Worm (Caenorhabditis elegans): ENCODE results near the gene W01G7.4.

The W01G7.4 gene

DNA sequence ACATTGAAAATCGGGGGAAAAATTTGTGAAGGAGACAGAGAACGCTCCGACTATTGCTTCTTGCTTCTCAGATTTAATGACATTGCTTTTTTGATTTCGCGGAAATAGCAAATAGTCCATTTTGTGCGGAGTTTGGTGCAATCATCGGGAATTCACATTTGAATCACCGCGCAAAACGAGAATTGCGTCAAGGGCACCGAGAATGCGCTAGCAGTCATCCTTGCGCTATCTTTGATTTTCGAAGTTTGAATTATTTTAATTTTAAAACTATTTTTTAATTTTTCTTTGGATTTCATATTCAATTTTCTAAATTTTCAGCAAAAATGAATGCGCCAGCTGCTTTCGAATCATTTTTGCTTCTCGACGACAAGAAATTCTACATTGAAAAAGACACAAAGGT lies 772 bp upstream of the W01G7.4 start, which contains the start of gene rpb-11 (continued):
- TF ChIP-seq aha-1 (tag; optimal IDR thresholded peaks at IDR 0.05) (peak; percentile 55), lin-15B (tag; optimal IDR thresholded peaks at IDR 0.05) (peak; percentile 90), nhr-12 (tag; optimal IDR thresholded peaks at IDR 0.05) (no peak), alr-1 (tag; optimal IDR thresholded peaks at IDR 0.05; ENCODE audit: borderline replicate concordance) (no peak), sptf-1 (tag; optimal IDR thresholded peaks at IDR 0.05) (no peak), zag-1 (tag; optimal IDR thresholded peaks at IDR 0.05) (peak; percentile 7), nhr-76 (tag; optimal IDR thresholded peaks at IDR 0.05) (no peak), nhr-20 (tag; optimal IDR thresholded peaks at IDR 0.05) (peak; percentile 96), pqm-1 (tag; optimal IDR thresholded peaks at IDR 0.05) (no peak), ama-1 (optimal IDR thresholded peaks at IDR 0.05) (peak; percentile 82), egl-27 (tag; optimal IDR thresholded peaks at IDR 0.05) (peak in 1 of 2 experiments; percentile 22), elt-2 (tag; optimal IDR thresholded peaks at IDR 0.05) (peak; percentile 84)

DNA sequence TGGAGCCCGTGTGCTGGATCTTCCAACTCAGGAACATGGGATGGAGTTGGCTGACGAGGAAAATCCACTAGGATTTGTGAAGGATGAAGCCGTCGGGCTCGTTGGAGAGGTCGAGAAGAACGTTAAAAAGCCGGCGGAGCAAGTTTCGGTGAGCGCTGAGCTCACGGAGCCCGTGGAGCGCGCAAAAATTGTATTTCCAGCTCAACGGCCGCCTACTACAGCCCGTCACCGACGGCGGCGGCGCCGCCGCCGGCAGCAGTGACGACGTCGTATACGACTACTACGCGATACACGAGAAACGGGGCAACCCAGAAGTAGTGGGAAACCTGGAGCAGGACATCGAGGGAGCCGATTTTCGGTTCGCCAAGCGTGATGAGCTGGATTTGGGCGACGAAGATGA lies 346 bp downstream of the W01G7.4 start:
- TF ChIP-seq fkh-10 (GFP tag; optimal IDR thresholded peaks at IDR 0.05) (no peak), pqm-1 (tag; optimal IDR thresholded peaks at IDR 0.05) (no peak), swsn-7 (tag; optimal IDR thresholded peaks at IDR 0.05) (no peak), ama-1 (optimal IDR thresholded peaks at IDR 0.05) (no peak), zag-1 (tag; optimal IDR thresholded peaks at IDR 0.05) (no peak), alr-1 (tag; optimal IDR thresholded peaks at IDR 0.05; ENCODE audit: borderline replicate concordance) (no peak), vab-15 (tag; optimal IDR thresholded peaks at IDR 0.05) (no peak), unc-98 (GFP tag; IDR thresholded peaks at IDR 0.05) (no peak), nhr-28 (tag; optimal IDR thresholded peaks at IDR 0.05) (no peak), pax-3 (tag; optimal IDR thresholded peaks at IDR 0.05) (no peak), snu-23 (GFP tag; optimal IDR thresholded peaks at IDR 0.05) (no peak), F16B12.6 (tag; optimal IDR thresholded peaks at IDR 0.05) (no peak), unc-30 (tag; optimal IDR thresholded peaks at IDR 0.05) (no peak), nhr-237 (tag; optimal IDR thresholded peaks at IDR 0.05) (no peak), sptf-1 (tag; optimal IDR thresholded peaks at IDR 0.05) (no peak), zip-4 (GFP tag; optimal IDR thresholded peaks at IDR 0.05) (no peak), tbx-2 (tag; optimal IDR thresholded peaks at IDR 0.05) (no peak), C16A3.4 (tag; optimal IDR thresholded peaks at IDR 0.05) (no peak), pag-3 (tag; optimal IDR thresholded peaks at IDR 0.05; ENCODE audit: borderline replicate concordance, insufficient read depth) (no peak)

DNA sequence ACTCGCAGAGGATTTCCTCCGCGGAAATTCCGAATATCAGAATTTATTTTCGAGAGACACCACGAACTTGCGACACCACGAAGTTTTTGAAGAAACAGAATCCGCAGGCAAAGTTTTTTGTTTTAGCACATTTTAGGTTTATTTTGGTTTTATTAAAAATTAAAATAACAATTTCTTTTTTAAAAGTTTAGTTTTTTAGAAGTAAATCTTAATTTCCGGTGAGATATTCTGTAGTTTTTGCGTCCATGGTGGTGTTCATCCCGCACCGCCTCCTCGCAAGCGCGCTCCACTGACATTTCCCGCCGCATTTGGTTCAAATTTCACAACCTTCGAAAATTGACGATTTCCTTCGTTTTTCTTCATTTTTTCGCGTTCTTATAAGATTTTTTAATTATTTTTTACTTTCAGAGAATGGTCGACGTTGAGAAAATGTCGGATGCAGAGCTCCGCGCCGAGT lies 2.5 kb downstream of the W01G7.4 start, which contains the start of gene lem-2:
Gene lem-2 (plus strand): TSS at position 407 of the 457 bp plus-strand sequence.
- TF ChIP-seq nhr-11 (tag; optimal IDR thresholded peaks at IDR 0.05) = no peak
- TF ChIP-seq ceh-63 (GFP tag; optimal IDR thresholded peaks at IDR 0.05) = peak; percentile 46
- no peak for TF ChIP-seq nhr-28 (tag; optimal IDR thresholded peaks at IDR 0.05)
- TF ChIP-seq efl-3 (GFP tag; optimal IDR thresholded peaks at IDR 0.05) = no peak
- peak; percentile 71 for TF ChIP-seq fkh-4 (tag; optimal IDR thresholded peaks at IDR 0.05; ENCODE audit: borderline replicate concordance)
- peak; percentile 75 for TF ChIP-seq dsc-1 (tag; optimal IDR thresholded peaks at IDR 0.05)
- peak; percentile 92 for TF ChIP-seq lin-14 (GFP tag; optimal IDR thresholded peaks at IDR 0.05)
- TF ChIP-seq aly-2 (tag; optimal IDR thresholded peaks at IDR 0.05) = peak; percentile 31
- TF ChIP-seq nhr-47 (tag; optimal IDR thresholded peaks at IDR 0.05) = peak; percentile 91
- TF ChIP-seq pax-3 (tag; optimal IDR thresholded peaks at IDR 0.05) = peak; percentile 96
- peak; percentile 61 for TF ChIP-seq sox-4 (tag; optimal IDR thresholded peaks at IDR 0.05)
- no peak for TF ChIP-seq ama-1 (optimal IDR thresholded peaks at IDR 0.05)
- TF ChIP-seq nhr-77 (tag; optimal IDR thresholded peaks at IDR 0.05) = peak; percentile 87
- peak; percentile 67; the same call in 1 of the 2 replicates for TF ChIP-seq mab-9 (GFP tag; IDR thresholded peaks at IDR 0.05)
- peak; percentile 61 for TF ChIP-seq C16A3.4 (tag; optimal IDR thresholded peaks at IDR 0.05)
- TF ChIP-seq lin-15B (tag; optimal IDR thresholded peaks at IDR 0.05) = peak; percentile 68
- peak; percentile 44 to 74 (median 73) for TF ChIP-seq ceh-82 (tag; optimal IDR thresholded peaks at IDR 0.05)
- peak; percentile 73 for TF ChIP-seq ceh-90 (tag; optimal IDR thresholded peaks at IDR 0.05)
- peak; percentile 2 for TF ChIP-seq nhr-237 (tag; optimal IDR thresholded peaks at IDR 0.05)
- TF ChIP-seq ets-5 (GFP tag; IDR thresholded peaks at IDR 0.05) = no peak
- TF ChIP-seq ceh-88 (GFP tag; IDR thresholded peaks at IDR 0.05) = peak; percentile 89
- TF ChIP-seq nhr-12 (tag; optimal IDR thresholded peaks at IDR 0.05) = no peak
- peak; percentile 83 to 89 (median 87) for TF ChIP-seq dpl-1 (GFP tag; optimal IDR thresholded peaks at IDR 0.05)
- no peak for TF ChIP-seq lin-39 (tag; optimal IDR thresholded peaks at IDR 0.05)
- no peak for TF ChIP-seq tlp-1 (tag; optimal IDR thresholded peaks at IDR 0.05)
- no peak for TF ChIP-seq ztf-4 (tag; optimal IDR thresholded peaks at IDR 0.05)
- peak; percentile 76 for TF ChIP-seq swsn-7 (tag; optimal IDR thresholded peaks at IDR 0.05)
- TF ChIP-seq unc-86 (tag; optimal IDR thresholded peaks at IDR 0.05) = peak; percentile 69
- peak in 1 of 2 experiments; percentile 82 for TF ChIP-seq ztf-11 (tag; optimal IDR thresholded peaks at IDR 0.05)
- no peak for TF ChIP-seq sptf-1 (tag; optimal IDR thresholded peaks at IDR 0.05)
- peak; percentile 4 for TF ChIP-seq fos-1 (tag; optimal IDR thresholded peaks at IDR 0.05)
- TF ChIP-seq xbp-1 (tag; optimal IDR thresholded peaks at IDR 0.05) = peak; percentile 76
